Worm (Caenorhabditis elegans) whole organism, L2 larva: Measurements from ENCODE around the gene rpl-23.

Experiments used
- alr-1 ChIP-seq: fragments of 150-350 bp; optimal IDR thresholded peaks from 2 replicates; lab custom pipeline; 2014; ENCODE audit warnings: missing biosample characterization, missing genetic modification characterization
- ceh-82 ChIP-seq: fragments of 150-350 bp; optimal IDR thresholded peaks from 2 replicates; lab custom pipeline; 2014; ENCODE audit warnings: missing biosample characterization, missing genetic modification characterization
- mab-5 ChIP-seq: fragments of 150-350 bp; optimal IDR thresholded peaks from 2 replicates; lab custom pipeline; 2014; ENCODE audit warnings: missing biosample characterization, missing genetic modification characterization
- unc-62 ChIP-seq: fragments of 150-350 bp; optimal IDR thresholded peaks from 2 replicates; lab custom pipeline; 2014; ENCODE audit warnings: missing biosample characterization, missing genetic modification reagents, missing genetic modification characterization
- ztf-1 ChIP-seq: fragments of 200-800 bp; sonication (Bioruptor generic); conservative IDR thresholded peaks from 2 replicates; pipeline ENCODE4 v1.3.6; 2022; ENCODE audit warnings: missing genetic modification characterization, missing compliant biosample characterization

- TF ChIP-seq ceh-82 (tag; lab: Kevin White, UChicago) (no peak), ztf-1 (no peak), alr-1 (tag; lab: Kevin White, UChicago) (no peak), unc-62 (GFP tag; lab: Kevin White, UChicago) (no peak), mab-5 (tag; lab: Kevin White, UChicago) (no peak)
These were observed 42.4 kb upstream of the rpl-23 start for ce11 chrIII:5748360-5748759.
